Fruit fly (Drosophila melanogaster) whole organism, prepupa: ENCODE data around the gene Dlic.

Experiments
- Blimp-1 ChIP-seq: fragments of 200-800 bp; sonication (Bioruptor generic); optimal IDR thresholded peaks from 3 replicates; lab custom pipeline; 2017; ENCODE audit warnings: missing biosample characterization, missing genetic modification characterization, mild to moderate bottlenecking, moderate library complexity, missing genetic modification reagents
- CG6163 ChIP-seq: fragments of 200-800 bp; sonication (Bioruptor generic); IDR thresholded peaks from 3 replicates; pipeline ENCODE4 v1.3.6; 2022; ENCODE audit warnings: missing biosample characterization, missing genetic modification characterization
- Eip93F ChIP-seq: fragments of 200-800 bp; sonication (Bioruptor generic); optimal IDR thresholded peaks from 2 replicates; lab custom pipeline; 2016; ENCODE audit warnings: missing biosample characterization, mild to moderate bottlenecking, missing genetic modification characterization
- Hr39 ChIP-seq: fragments of 200-800 bp; sonication (Bioruptor generic); optimal IDR thresholded peaks from 2 replicates; lab custom pipeline; 2016; ENCODE audit warnings: missing biosample characterization, missing genetic modification characterization
- svp ChIP-seq: fragments of 200-800 bp; sonication (Bioruptor generic); peaks from one replicate; lab custom pipeline; 2016; ENCODE audit warnings: missing biosample characterization, missing genetic modification characterization
- vri ChIP-seq: fragments of 200-800 bp; sonication (Bioruptor generic); optimal IDR thresholded peaks from 3 replicates; lab custom pipeline; 2016; ENCODE audit warnings: missing biosample characterization, mild to moderate bottlenecking, missing genetic modification characterization

DNA sequence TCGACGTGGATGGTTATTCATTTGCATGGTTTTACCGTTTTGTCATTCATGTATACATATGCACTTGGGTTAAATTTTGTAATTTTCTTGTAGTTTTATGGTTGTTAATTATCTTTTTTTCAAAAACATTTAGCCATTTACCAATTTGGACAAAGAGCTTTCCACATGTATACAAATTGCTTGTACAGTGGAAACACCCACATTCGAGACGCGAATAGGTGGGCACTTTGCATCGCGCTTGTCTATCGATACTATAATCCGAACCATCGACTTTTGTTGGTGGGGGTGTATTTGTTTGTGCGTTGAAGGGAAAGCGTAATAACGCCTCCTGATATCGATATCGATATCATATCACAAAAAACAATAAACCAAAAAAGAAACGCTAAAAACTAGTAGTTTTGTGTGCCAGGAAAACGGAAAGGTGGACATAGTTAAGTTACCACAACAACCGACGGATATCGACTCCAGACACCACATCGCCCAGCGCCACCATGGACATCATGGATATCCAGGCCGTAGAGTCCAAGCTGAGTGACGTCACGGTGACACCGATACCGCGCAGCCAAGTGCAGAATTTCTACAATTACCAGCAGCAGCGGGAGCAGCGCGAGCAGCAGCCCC lies 16.5 kb upstream of the Dlic start, which contains the start of gene CDK2AP1:
- TF ChIP-seq svp (GFP tag; lab: Kevin White, UChicago) (no peak), CG6163 (GFP tag; lab: Robert Waterston, UW) (no peak), vri (GFP tag; lab: Kevin White, UChicago) (peak; percentile 18), Hr39 (GFP tag; lab: Kevin White, UChicago) (peak; percentile 34), Blimp-1 (GFP tag; lab: Kevin White, UChicago) (no peak), Eip93F (no peak)
